Fruit fly (Drosophila melanogaster) whole organism, embryonic: ENCODE data around the gene Ada1-2.

ENCODE experiments used
- Ada2b ChIP-seq: fragments of 200-800 bp; sonication (Bioruptor generic); IDR thresholded peaks from 2 replicates; pipeline ENCODE4 v1.3.6; 2022; ENCODE audit warnings: missing biosample characterization, missing genetic modification characterization
- Atf-2 ChIP-seq: fragments of 200-800 bp; sonication (Bioruptor generic); optimal IDR thresholded peaks from 2 replicates; lab custom pipeline; 2016; ENCODE audit warnings: missing biosample characterization, missing genetic modification characterization
- B-H2 ChIP-seq: fragments of 200-800 bp; sonication (Bioruptor generic); optimal IDR thresholded peaks from 2 replicates; lab custom pipeline; 2018; ENCODE audit warnings: missing biosample characterization, mild to moderate bottlenecking, missing genetic modification characterization
- CG1024 ChIP-seq: fragments of 200-800 bp; sonication (Bioruptor generic); IDR thresholded peaks from 2 replicates; pipeline ENCODE4 v1.3.6; 2022; ENCODE audit warnings: missing biosample characterization, missing genetic modification characterization
- CG12299 ChIP-seq: fragments of 200-800 bp; sonication (Bioruptor generic); optimal IDR thresholded peaks from 2 replicates; lab custom pipeline; 2018; ENCODE audit warnings: missing biosample characterization, mild to moderate bottlenecking, missing genetic modification characterization
- CG13894 ChIP-seq: fragments of 200-800 bp; sonication (Bioruptor generic); optimal IDR thresholded peaks from 3 replicates; lab custom pipeline; 2018; ENCODE audit warnings: missing biosample characterization, mild to moderate bottlenecking, missing genetic modification characterization, moderate library complexity
- CG14441 ChIP-seq: fragments of 200-800 bp; sonication (Bioruptor generic); IDR thresholded peaks from 2 replicates; pipeline ENCODE4 v1.3.6; 2022; ENCODE audit warnings: missing biosample characterization, missing genetic modification characterization
- CG15601 ChIP-seq: fragments of 200-800 bp; sonication (Bioruptor generic); optimal IDR thresholded peaks from 3 replicates; lab custom pipeline; 2019; ENCODE audit warnings: missing biosample characterization, mild to moderate bottlenecking, missing genetic modification characterization, moderate library complexity
- CG16813 ChIP-seq: fragments of 200-800 bp; sonication (Bioruptor generic); IDR thresholded peaks from 3 replicates; pipeline ENCODE4 v1.3.6; 2022; ENCODE audit warnings: missing biosample characterization, missing genetic modification characterization; ENCODE audit not compliant: partially characterized antibody
- CG17385 ChIP-seq: fragments of 200-800 bp; sonication (Bioruptor generic); optimal IDR thresholded peaks from 3 replicates; lab custom pipeline; 2018; ENCODE audit warnings: missing biosample characterization, mild to moderate bottlenecking, missing genetic modification characterization
- CG17912 ChIP-seq: fragments of 200-800 bp; sonication (Bioruptor generic); optimal IDR thresholded peaks from 2 replicates; lab custom pipeline; 2018; ENCODE audit warnings: missing biosample characterization, mild to moderate bottlenecking, missing genetic modification characterization
- CG2120 ChIP-seq: fragments of 200-800 bp; sonication (Bioruptor generic); optimal IDR thresholded peaks from 3 replicates; lab custom pipeline; 2016; ENCODE audit warnings: missing biosample characterization, missing genetic modification characterization
- CG2678 ChIP-seq: fragments of 200-800 bp; sonication (Bioruptor generic); optimal IDR thresholded peaks from 3 replicates; lab custom pipeline; 2019; ENCODE audit warnings: missing biosample characterization, mild to moderate bottlenecking, missing genetic modification characterization, moderate library complexity
- CG3838 ChIP-seq: fragments of 200-800 bp; sonication (Bioruptor generic); optimal IDR thresholded peaks from 3 replicates; lab custom pipeline; 2016; ENCODE audit warnings: missing biosample characterization, missing genetic modification characterization
- CG5953 ChIP-seq: fragments of 200-800 bp; sonication (Bioruptor generic); IDR thresholded peaks from 2 replicates; pipeline ENCODE4 v1.3.6; 2022; ENCODE audit warnings: missing biosample characterization, missing genetic modification characterization
- CG6272 ChIP-seq: fragments of 200-800 bp; sonication (Bioruptor generic); IDR thresholded peaks from 2 replicates; pipeline ENCODE4 v1.3.6; 2022; ENCODE audit warnings: missing biosample characterization, missing genetic modification characterization
- CG7556 ChIP-seq: fragments of 200-800 bp; sonication (Bioruptor generic); optimal IDR thresholded peaks from 2 replicates; lab custom pipeline; 2017; ENCODE audit warnings: missing biosample characterization, mild to moderate bottlenecking, missing genetic modification characterization
- CG7745 ChIP-seq: fragments of 200-800 bp; sonication (Bioruptor generic); optimal IDR thresholded peaks from 2 replicates; lab custom pipeline; 2018; ENCODE audit warnings: missing biosample characterization, mild to moderate bottlenecking, missing genetic modification characterization, moderate library complexity
- CG7987 ChIP-seq: fragments of 200-800 bp; sonication (Bioruptor generic); optimal IDR thresholded peaks from 2 replicates; lab custom pipeline; 2018; ENCODE audit warnings: missing biosample characterization, mild to moderate bottlenecking, missing genetic modification characterization, moderate library complexity
- CG9727 ChIP-seq: fragments of 200-800 bp; sonication (Bioruptor generic); optimal IDR thresholded peaks from 3 replicates; lab custom pipeline; 2017; ENCODE audit warnings: missing biosample characterization, mild to moderate bottlenecking, missing genetic modification characterization
- Chrac-16 ChIP-seq: fragments of 200-800 bp; sonication (Bioruptor generic); optimal IDR thresholded peaks from 3 replicates; lab custom pipeline; 2016; ENCODE audit warnings: missing biosample characterization, missing genetic modification characterization
- Dip2 ChIP-seq: fragments of 200-800 bp; sonication (Bioruptor generic); IDR thresholded peaks from 2 replicates; pipeline ENCODE4 v1.3.6; 2022; ENCODE audit warnings: missing biosample characterization, missing genetic modification characterization
- Dp ChIP-seq: fragments of 200-800 bp; sonication (Bioruptor generic); optimal IDR thresholded peaks from 2 replicates; lab custom pipeline; 2018; ENCODE audit warnings: missing biosample characterization, mild to moderate bottlenecking, missing genetic modification characterization, moderate library complexity
- E2f1 ChIP-seq: fragments of 200-800 bp; sonication (Bioruptor generic); IDR thresholded peaks from 2 replicates; pipeline ENCODE4 v1.3.6; 2022; ENCODE audit warnings: missing biosample characterization, missing genetic modification characterization
- Myb ChIP-seq: fragments of 200-800 bp; sonication (Bioruptor generic); optimal IDR thresholded peaks from 2 replicates; lab custom pipeline; 2016; ENCODE audit warnings: missing biosample characterization, missing genetic modification characterization
- Oli ChIP-seq: fragments of 200-800 bp; sonication (Bioruptor generic); optimal IDR thresholded peaks from 2 replicates; lab custom pipeline; 2018; ENCODE audit warnings: missing biosample characterization, mild to moderate bottlenecking, missing genetic modification characterization, moderate library complexity
- Opbp ChIP-seq: fragments of 200-800 bp; sonication (Bioruptor generic); IDR thresholded peaks from 3 replicates; pipeline ENCODE4 v1.3.6; 2022; ENCODE audit warnings: missing biosample characterization, missing genetic modification characterization; ENCODE audit not compliant: partially characterized antibody
- Pdp1 ChIP-seq, 2 experiments: fragments of 200-800 bp; sonication (Bioruptor generic); optimal IDR thresholded peaks; 3 replicates each; lab custom pipeline; 2016; ENCODE audit warnings: missing biosample characterization in 2 of 2, missing genetic modification characterization in 2 of 2, mild to moderate bottlenecking in 1 of 2, moderate library complexity in 1 of 2
- Scr ChIP-seq: fragments of 200-800 bp; sonication (Bioruptor generic); IDR thresholded peaks from 2 replicates; pipeline ENCODE4 v1.3.6; 2022; ENCODE audit warnings: missing biosample characterization, missing genetic modification characterization; ENCODE audit not compliant: partially characterized antibody
- Sry-δ ChIP-seq: fragments of 200-800 bp; sonication (Bioruptor generic); optimal IDR thresholded peaks from 2 replicates; lab custom pipeline; 2016; ENCODE audit warnings: missing biosample characterization, missing genetic modification characterization
- TFAM ChIP-seq: fragments of 200-800 bp; sonication (Bioruptor generic); optimal IDR thresholded peaks from 2 replicates; lab custom pipeline; 2017; ENCODE audit warnings: missing biosample characterization, missing genetic modification characterization, inconsistent platforms
- ato ChIP-seq: fragments of 200-800 bp; sonication (Bioruptor generic); IDR thresholded peaks from 2 replicates; pipeline ENCODE4 v1.3.6; 2022; ENCODE audit warnings: missing biosample characterization, missing genetic modification characterization; ENCODE audit not compliant: partially characterized antibody
- ems ChIP-seq: fragments of 200-800 bp; sonication (Bioruptor generic); optimal IDR thresholded peaks from 3 replicates; lab custom pipeline; 2016; ENCODE audit warnings: missing biosample characterization, missing genetic modification characterization
- en ChIP-seq: fragments of 200-800 bp; sonication (Bioruptor generic); optimal IDR thresholded peaks from 2 replicates; lab custom pipeline; 2016; ENCODE audit warnings: missing biosample characterization, missing genetic modification characterization
- gcm2 ChIP-seq: fragments of 200-800 bp; sonication (Bioruptor generic); optimal IDR thresholded peaks from 2 replicates; lab custom pipeline; 2016; ENCODE audit warnings: missing biosample characterization, missing genetic modification characterization
- gem ChIP-seq: fragments of 200-800 bp; sonication (Bioruptor generic); optimal IDR thresholded peaks from 2 replicates; lab custom pipeline; 2019; ENCODE audit warnings: missing biosample characterization, mild to moderate bottlenecking, missing genetic modification characterization, moderate library complexity
- grn ChIP-seq: fragments of 200-800 bp; sonication (Bioruptor generic); optimal IDR thresholded peaks from 3 replicates; lab custom pipeline; 2017; ENCODE audit warnings: missing biosample characterization, missing genetic modification characterization
- gsb ChIP-seq: fragments of 200-800 bp; sonication (Bioruptor generic); IDR thresholded peaks from 2 replicates; pipeline ENCODE4 v1.3.6; 2022; ENCODE audit warnings: missing biosample characterization, missing genetic modification characterization
- knrl ChIP-seq: fragments of 200-800 bp; sonication (Bioruptor generic); IDR thresholded peaks from 3 replicates; pipeline ENCODE4 v1.3.6; 2022; ENCODE audit warnings: missing biosample characterization, missing genetic modification characterization; ENCODE audit not compliant: partially characterized antibody
- nom ChIP-seq: fragments of 200-800 bp; sonication (Bioruptor generic); optimal IDR thresholded peaks from 2 replicates; lab custom pipeline; 2017; ENCODE audit warnings: missing biosample characterization, missing genetic modification characterization, mild to moderate bottlenecking, moderate library complexity, missing genetic modification reagents
- pan ChIP-seq, 4 experiments: fragments of >200 bp in 3 of 4; fragments of 200-800 bp in 1 of 4; sonication (Bioruptor generic) in 1 of 4; optimal IDR thresholded peaks in 3 of 4; IDR thresholded peaks in 1 of 4; 2 replicates each; pipeline versions ENCODE4 v1.3.6 to Lab custom; 2017 to 2022; ENCODE audit warnings: missing biosample characterization in 2 of 4, missing genetic modification characterization in 2 of 4, mixed read lengths in 1 of 4
- pfk ChIP-seq: fragments of 200-800 bp; sonication (Bioruptor generic); optimal IDR thresholded peaks from 2 replicates; lab custom pipeline; 2018; ENCODE audit warnings: missing biosample characterization, mild to moderate bottlenecking, missing genetic modification characterization, moderate library complexity
- pho ChIP-seq: fragments of 200-800 bp; sonication (Bioruptor generic); optimal IDR thresholded peaks from 2 replicates; lab custom pipeline; 2016; ENCODE audit warnings: missing biosample characterization, missing genetic modification characterization
- repo ChIP-seq: fragments of 200-800 bp; sonication (Bioruptor generic); optimal IDR thresholded peaks from 2 replicates; lab custom pipeline; 2016; ENCODE audit warnings: missing biosample characterization, missing genetic modification characterization
- sob ChIP-seq: fragments of 200-800 bp; sonication (Bioruptor generic); IDR thresholded peaks from 2 replicates; pipeline ENCODE4 v1.3.6; 2022; ENCODE audit warnings: missing biosample characterization, missing genetic modification characterization
- stwl ChIP-seq: fragments of 200-800 bp; sonication (Bioruptor generic); optimal IDR thresholded peaks from 3 replicates; lab custom pipeline; 2018; ENCODE audit warnings: missing biosample characterization, mild to moderate bottlenecking, missing genetic modification characterization, moderate library complexity
- trem ChIP-seq: fragments of 200-800 bp; optimal IDR thresholded peaks from 3 replicates; lab custom pipeline; 2019; ENCODE audit warnings: missing biosample characterization, mild to moderate bottlenecking, missing genetic modification characterization, moderate library complexity
- twi ChIP-seq: fragments of 200-800 bp; optimal IDR thresholded peaks from 2 replicates; lab custom pipeline; 2019; ENCODE audit warnings: missing biosample characterization, mild to moderate bottlenecking, missing genetic modification characterization, moderate library complexity
- tx ChIP-seq: fragments of 200-800 bp; sonication (Bioruptor generic); optimal IDR thresholded peaks from 2 replicates; lab custom pipeline; 2016; ENCODE audit warnings: missing biosample characterization, missing genetic modification characterization
- vvl ChIP-seq: fragments of 200-800 bp; sonication (Bioruptor generic); IDR thresholded peaks from 2 replicates; pipeline ENCODE4 v1.3.6; 2022; ENCODE audit warnings: missing biosample characterization, missing genetic modification characterization

Gene Ada1-2

dm6 chr2L:11987945-11988344 lies 4.8 kb upstream of the Ada1-2 start, which contains the start of the genes CG6686 and CG34163 (continued):
- TF ChIP-seq trem (tag; lab: Kevin White, UChicago) (peak; percentile 70), ato (GFP tag; lab: Robert Waterston, UW) (no peak), CG5953 (GFP tag; lab: Robert Waterston, UW) (no peak), CG7987 (GFP tag; lab: Kevin White, UChicago) (no peak), Scr (GFP tag; lab: Robert Waterston, UW) (no peak), CG3838 (GFP tag; lab: Kevin White, UChicago) (peak; percentile 7), E2f1 (no peak), Pdp1 (GFP tag; optimal IDR thresholded peaks at IDR 0.05; lab: Kevin White, UChicago) (peak in 1 of 2 experiments; percentile 66), grn (GFP tag; lab: Kevin White, UChicago) (no peak), CG2120 (GFP tag; lab: Kevin White, UChicago) (peak; percentile 76), pho (GFP tag; lab: Kevin White, UChicago) (peak; percentile 53), B-H2 (peak; percentile 36), CG9727 (GFP tag; lab: Kevin White, UChicago) (peak; percentile 33), Myb (GFP tag; lab: Kevin White, UChicago) (peak; percentile 13), CG1024 (GFP tag; lab: Robert Waterston, UW) (no peak), gcm2 (no peak), CG2678 (tag; lab: Kevin White, UChicago) (no peak), Chrac-16 (GFP tag; lab: Kevin White, UChicago) (peak; percentile 33), CG15601 (tag; lab: Kevin White, UChicago) (peak; percentile 27), ems (GFP tag; lab: Kevin White, UChicago) (peak; percentile 47), CG13894 (peak; percentile 54), Dip2 (GFP tag; lab: Robert Waterston, UW) (no peak), tx (peak; percentile 31), sob (GFP tag; lab: Robert Waterston, UW) (peak; percentile 42; the same call in 1 of the 2 replicates), pan (optimal IDR thresholded peaks at IDR 0.05; lab: Kevin White, UChicago) (no peak), pan (GFP tag; optimal IDR thresholded peaks at IDR 0.05 in 1 of 2, IDR thresholded peaks at IDR 0.05 in 1 of 2) (no peak), TFAM (GFP tag; lab: Kevin White, UChicago) (no peak), CG6272 (GFP tag; lab: Robert Waterston, UW) (no peak), Ada2b (GFP tag; lab: Robert Waterston, UW) (peak; percentile 26; the same call in 1 of the 2 replicates), nom (no peak), Atf-2 (GFP tag; lab: Kevin White, UChicago) (peak; percentile 3), twi (tag; lab: Kevin White, UChicago) (no peak), Opbp (GFP tag; lab: Robert Waterston, UW) (no peak), Sry-δ (peak; percentile 43), CG14441 (GFP tag; lab: Robert Waterston, UW) (peak; percentile 41; the same call in 1 of the 2 replicates), vvl (GFP tag; lab: Robert Waterston, UW) (peak; percentile 40; the same call in 1 of the 2 replicates), en (no peak), repo (GFP tag; lab: Kevin White, UChicago) (no peak), CG16813 (GFP tag; lab: Robert Waterston, UW) (no peak), CG17912 (no peak), knrl (GFP tag; lab: Robert Waterston, UW) (0 out of 3 replicates have a peak, but pooled peaks have one; percentile 21), CG17385 (GFP tag; lab: Kevin White, UChicago) (peak; percentile 99), CG12299 (tag; lab: Kevin White, UChicago) (peak; percentile 47), CG7556 (GFP tag; lab: Kevin White, UChicago) (no peak), gem (no peak), pfk (GFP tag; lab: Kevin White, UChicago) (no peak), gsb (no peak), stwl (tag; lab: Kevin White, UChicago) (peak; percentile 63), Dp (peak; percentile 43), CG7745 (tag; lab: Kevin White, UChicago) (no peak), Oli (no peak)
